Worm (Caenorhabditis elegans): Measurements from ENCODE around the gene K01A2.4.

DNA sequence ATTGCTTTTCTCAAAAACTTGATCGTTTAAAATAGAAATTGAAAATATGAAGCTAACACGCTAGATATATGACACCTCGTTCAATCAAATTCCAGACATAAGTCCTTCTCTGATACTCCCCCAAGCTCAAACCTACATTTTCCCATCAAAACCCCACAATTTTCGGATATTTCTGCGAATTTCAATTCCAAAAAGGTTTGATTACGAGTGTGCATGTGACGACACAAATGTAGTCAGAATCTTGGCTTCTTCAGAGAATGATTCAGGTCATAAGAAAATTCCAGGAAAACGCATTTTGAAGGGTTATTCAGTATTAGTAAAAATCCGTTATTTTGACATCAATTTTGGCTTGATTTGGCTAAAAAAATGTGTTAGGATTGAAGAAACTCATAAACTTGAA, 27.6 kb downstream of the K01A2.4 start:
- TF ChIP-seq him-1 (tag; optimal IDR thresholded peaks at IDR 0.05) (no peak), W03F9.2 (tag; optimal IDR thresholded peaks at IDR 0.05) (no peak), dao-5 (tag; optimal IDR thresholded peaks at IDR 0.05) (no peak)
